Worm (Caenorhabditis elegans) whole organism, L2 larva: Measurements from ENCODE around the gene sra-8.

ENCODE experiments used
- F13H6.1 ChIP-seq: sonication (generic microtip); optimal IDR thresholded peaks from 2 replicates; lab custom pipeline; 2016; ENCODE audit warnings: missing genetic modification characterization, missing compliant biosample characterization
- Y55F3AM.14 ChIP-seq: fragments of 200-800 bp; sonication (Bioruptor generic); optimal IDR thresholded peaks from 2 replicates; lab custom pipeline; 2018; ENCODE audit warnings: mild to moderate bottlenecking, missing genetic modification characterization, missing compliant biosample characterization
- alr-1 ChIP-seq: fragments of 150-350 bp; optimal IDR thresholded peaks from 2 replicates; lab custom pipeline; 2014; ENCODE audit warnings: missing biosample characterization, missing genetic modification characterization
- aly-2 ChIP-seq: fragments of 150-350 bp; optimal IDR thresholded peaks from 2 replicates; lab custom pipeline; 2014; ENCODE audit warnings: missing biosample characterization, missing genetic modification characterization
- ama-1 ChIP-seq: fragments of 150-350 bp; optimal IDR thresholded peaks from 2 replicates; lab custom pipeline; 2018; ENCODE audit warnings: inconsistent platforms
- blmp-1 ChIP-seq: sonication (generic microtip); optimal IDR thresholded peaks from 2 replicates; lab custom pipeline; 2017; ENCODE audit warnings: missing genetic modification characterization, mild to moderate bottlenecking, missing compliant biosample characterization, antibody characterized with exemption, moderate library complexity; ENCODE audit not compliant: insufficient read depth
- ceh-16 ChIP-seq: fragments of 150-350 bp; optimal IDR thresholded peaks from 2 replicates; lab custom pipeline; 2014; ENCODE audit warnings: missing biosample characterization, missing genetic modification characterization
- ceh-82 ChIP-seq: fragments of 150-350 bp; optimal IDR thresholded peaks from 2 replicates; lab custom pipeline; 2014; ENCODE audit warnings: missing biosample characterization, missing genetic modification characterization
- crh-2 ChIP-seq: sonication (generic microtip); optimal IDR thresholded peaks from 2 replicates; lab custom pipeline; 2017; ENCODE audit warnings: missing biosample characterization, missing genetic modification characterization
- egl-27 ChIP-seq: sonication (generic microtip); optimal IDR thresholded peaks from 3 replicates; lab custom pipeline; 2017; ENCODE audit warnings: missing biosample characterization, missing genetic modification reagents, missing genetic modification characterization
- elt-3 ChIP-seq: sonication (generic microtip); optimal IDR thresholded peaks from 2 replicates; lab custom pipeline; 2017; ENCODE audit warnings: missing biosample characterization, missing genetic modification characterization
- gmeb-1 ChIP-seq: fragments of 150-350 bp; optimal IDR thresholded peaks from 2 replicates; lab custom pipeline; 2014; ENCODE audit warnings: missing biosample characterization, missing genetic modification characterization
- lin-11 ChIP-seq: fragments of 150-350 bp; sonication (generic microtip); optimal IDR thresholded peaks from 2 replicates; lab custom pipeline; 2014; ENCODE audit warnings: missing biosample characterization, missing genetic modification characterization, inconsistent platforms, mixed read lengths
- lin-13 ChIP-seq: fragments of 150-350 bp; optimal IDR thresholded peaks from 2 replicates; lab custom pipeline; 2014; ENCODE audit warnings: missing biosample characterization, missing genetic modification reagents, missing genetic modification characterization
- lsy-2 ChIP-seq, 2 experiments: fragments of 150-350 bp in 1 of 2; sonication (generic microtip) in 1 of 2; optimal IDR thresholded peaks; 2 replicates each; lab custom pipeline; 2014 to 2017; ENCODE audit warnings: missing biosample characterization in 2 of 2, missing genetic modification characterization in 2 of 2
- mab-5 ChIP-seq: fragments of 150-350 bp; optimal IDR thresholded peaks from 2 replicates; lab custom pipeline; 2014; ENCODE audit warnings: missing biosample characterization, missing genetic modification characterization
- mbf-1 ChIP-seq: sonication (generic microtip); optimal IDR thresholded peaks from 2 replicates; lab custom pipeline; 2017; ENCODE audit warnings: missing biosample characterization, missing genetic modification characterization
- mdl-1 ChIP-seq, 2 experiments: fragments of 150-350 bp in 1 of 2; sonication (generic microtip) in 1 of 2; optimal IDR thresholded peaks; 2 replicates each; lab custom pipeline; 2017; ENCODE audit warnings: missing biosample characterization in 2 of 2, missing genetic modification characterization in 2 of 2
- nhr-11 ChIP-seq: fragments of 150-350 bp; optimal IDR thresholded peaks from 2 replicates; lab custom pipeline; 2014; ENCODE audit warnings: missing biosample characterization, missing genetic modification characterization
- nhr-12 ChIP-seq: fragments of 150-350 bp; optimal IDR thresholded peaks from 2 replicates; lab custom pipeline; 2014; ENCODE audit warnings: missing biosample characterization, missing genetic modification characterization
- nhr-129 ChIP-seq: fragments of 150-350 bp; optimal IDR thresholded peaks from 2 replicates; lab custom pipeline; 2014; ENCODE audit warnings: missing biosample characterization, missing genetic modification characterization
- nhr-21 ChIP-seq: fragments of 150-350 bp; optimal IDR thresholded peaks from 2 replicates; lab custom pipeline; 2014; ENCODE audit warnings: missing biosample characterization, missing genetic modification characterization
- nhr-237 ChIP-seq: fragments of 150-350 bp; optimal IDR thresholded peaks from 2 replicates; lab custom pipeline; 2014; ENCODE audit warnings: missing biosample characterization, missing genetic modification characterization
- nhr-25 ChIP-seq: fragments of 150-350 bp; sonication (generic microtip); optimal IDR thresholded peaks from 3 replicates; lab custom pipeline; 2014; ENCODE audit warnings: missing biosample characterization, missing genetic modification characterization
- nhr-6 ChIP-seq: fragments of 150-350 bp; optimal IDR thresholded peaks from 2 replicates; lab custom pipeline; 2014; ENCODE audit warnings: missing biosample characterization, missing genetic modification characterization
- peb-1 ChIP-seq: fragments of 150-350 bp; optimal IDR thresholded peaks from 2 replicates; lab custom pipeline; 2014; ENCODE audit warnings: missing biosample characterization, missing genetic modification characterization
- sem-4 ChIP-seq: fragments of 150-350 bp; optimal IDR thresholded peaks from 2 replicates; lab custom pipeline; 2014; ENCODE audit warnings: missing biosample characterization, missing genetic modification reagents, missing genetic modification characterization
- sma-3 ChIP-seq: sonication (generic microtip); optimal IDR thresholded peaks from 2 replicates; lab custom pipeline; 2016; ENCODE audit warnings: missing genetic modification reagents, missing genetic modification characterization, missing compliant biosample characterization
- snpc-4 ChIP-seq: fragments of 150-350 bp; optimal IDR thresholded peaks from 2 replicates; lab custom pipeline; 2014; ENCODE audit warnings: missing biosample characterization, missing genetic modification characterization
- unc-39 ChIP-seq: fragments of 150-350 bp; optimal IDR thresholded peaks from 2 replicates; lab custom pipeline; 2014; ENCODE audit warnings: missing biosample characterization, missing genetic modification characterization
- unc-55 ChIP-seq: fragments of 150-350 bp; sonication (generic microtip); optimal IDR thresholded peaks from 3 replicates; lab custom pipeline; 2014; ENCODE audit warnings: missing biosample characterization, missing genetic modification reagents, missing genetic modification characterization
- ztf-4 ChIP-seq: fragments of 150-350 bp; optimal IDR thresholded peaks from 2 replicates; lab custom pipeline; 2014; ENCODE audit warnings: missing biosample characterization, missing genetic modification characterization

The sra-8 gene

ce11 chrII:9573412-9573811 is 35.9 kb downstream of the sra-8 start:
- TF ChIP-seq nhr-25 (tag; lab: Kevin White, UChicago) (peak; percentile 4), mdl-1 (tag; optimal IDR thresholded peaks at IDR 0.05; lab: Kevin White, UChicago) (no peak), nhr-21 (tag; lab: Kevin White, UChicago) (peak; percentile 31), nhr-12 (tag; lab: Kevin White, UChicago) (no peak), unc-55 (GFP tag; lab: Kevin White, UChicago) (no peak), ama-1 (lab: Kevin White, UChicago) (no peak), lin-11 (tag; lab: Kevin White, UChicago) (no peak), ceh-16 (tag; lab: Kevin White, UChicago) (no peak), aly-2 (tag; lab: Kevin White, UChicago) (no peak), blmp-1 (tag; lab: Kevin White, UChicago) (no peak), nhr-237 (no peak), ceh-82 (tag; lab: Kevin White, UChicago) (no peak), crh-2 (tag; lab: Kevin White, UChicago) (no peak), nhr-129 (tag; lab: Kevin White, UChicago) (peak; percentile 17)

DNA sequence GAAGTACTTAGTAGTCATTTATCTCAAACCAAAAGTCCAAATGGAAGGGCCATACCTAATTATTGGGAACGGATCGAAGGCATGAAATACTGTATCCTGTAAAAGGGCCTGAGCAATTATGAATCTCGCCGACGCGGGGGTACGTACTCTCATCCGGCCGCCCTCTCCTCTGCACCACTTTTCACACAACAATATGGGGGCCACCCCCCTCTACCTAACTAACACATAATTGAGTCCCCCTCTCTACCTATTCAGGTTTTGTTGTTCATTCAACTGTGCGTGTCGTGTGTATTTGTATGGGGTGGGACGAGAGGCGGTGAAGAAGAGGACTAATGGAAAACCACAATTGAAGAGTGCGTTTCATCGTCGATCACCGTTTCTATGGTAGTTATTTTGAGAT is 36.9 kb downstream of the sra-8 start:
- TF ChIP-seq Y55F3AM.14 (GFP tag; lab: Kevin White, UChicago) (no peak), nhr-129 (tag; lab: Kevin White, UChicago) (peak; percentile 8)
- TF ChIP-seq, all 48 proteins: peak for 1

DNA sequence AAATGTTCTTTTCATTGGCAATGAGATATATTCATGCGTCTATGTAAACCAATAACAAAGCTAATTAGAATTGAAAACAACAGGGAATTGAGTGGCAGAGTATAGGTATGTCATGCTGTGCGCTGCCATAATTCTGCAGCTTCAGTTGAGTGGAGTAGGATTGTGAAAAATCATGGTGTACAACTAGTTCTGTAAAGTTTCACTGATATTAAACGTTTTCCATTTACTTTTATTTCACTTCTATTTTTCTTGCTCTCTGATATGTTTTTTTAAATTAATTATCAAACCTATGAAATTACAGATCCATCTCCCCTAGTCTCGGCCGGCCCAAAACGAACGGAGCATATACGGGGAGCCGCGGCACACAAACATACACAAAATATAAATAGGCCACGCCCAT is 38.1 kb downstream of the sra-8 start, which contains the start of gene exc-7:
Gene exc-7, plus strand, starts transcription at position 301 of the 400 bp plus-strand sequence.
- no peak for TF ChIP-seq aly-2 (tag; lab: Kevin White, UChicago)
- no peak for TF ChIP-seq nhr-6 (tag; lab: Kevin White, UChicago)
- no peak for TF ChIP-seq mbf-1
- no peak for TF ChIP-seq nhr-25 (tag; lab: Kevin White, UChicago)
- TF ChIP-seq nhr-11 (tag; lab: Kevin White, UChicago), result no peak
- TF ChIP-seq nhr-12 (tag; lab: Kevin White, UChicago), result no peak
- no peak for TF ChIP-seq ztf-4
- TF ChIP-seq lin-13, result no peak
- no peak for TF ChIP-seq sem-4 (tag; lab: Kevin White, UChicago)
- no peak for TF ChIP-seq lsy-2 (tag; optimal IDR thresholded peaks at IDR 0.05; lab: Kevin White, UChicago)
- no peak for TF ChIP-seq gmeb-1 (tag; lab: Kevin White, UChicago)
- no peak for TF ChIP-seq Y55F3AM.14 (GFP tag; lab: Kevin White, UChicago)
- TF ChIP-seq ceh-16 (tag; lab: Kevin White, UChicago), result no peak
- TF ChIP-seq elt-3 (tag; lab: Kevin White, UChicago), result no peak
- TF ChIP-seq ceh-82 (tag; lab: Kevin White, UChicago), result no peak
- no peak for TF ChIP-seq nhr-237
- TF ChIP-seq sma-3 (GFP tag; lab: Kevin White, UChicago), result no peak
- no peak for TF ChIP-seq snpc-4 (tag; lab: Kevin White, UChicago)
- no peak for TF ChIP-seq alr-1 (tag; lab: Kevin White, UChicago)
- TF ChIP-seq unc-39 (tag; lab: Kevin White, UChicago), result no peak

- TF ChIP-seq crh-2 (tag; lab: Kevin White, UChicago) (peak; percentile 14), nhr-25 (tag; lab: Kevin White, UChicago) (no peak), peb-1 (tag; lab: Kevin White, UChicago) (no peak), mab-5 (tag; lab: Kevin White, UChicago) (peak; percentile 74), egl-27 (tag; lab: Kevin White, UChicago) (no peak), nhr-11 (tag; lab: Kevin White, UChicago) (no peak), blmp-1 (tag; lab: Kevin White, UChicago) (no peak)
Observed at ce11 chrII:9576707-9577106, 39.2 kb downstream of the sra-8 start.

DNA sequence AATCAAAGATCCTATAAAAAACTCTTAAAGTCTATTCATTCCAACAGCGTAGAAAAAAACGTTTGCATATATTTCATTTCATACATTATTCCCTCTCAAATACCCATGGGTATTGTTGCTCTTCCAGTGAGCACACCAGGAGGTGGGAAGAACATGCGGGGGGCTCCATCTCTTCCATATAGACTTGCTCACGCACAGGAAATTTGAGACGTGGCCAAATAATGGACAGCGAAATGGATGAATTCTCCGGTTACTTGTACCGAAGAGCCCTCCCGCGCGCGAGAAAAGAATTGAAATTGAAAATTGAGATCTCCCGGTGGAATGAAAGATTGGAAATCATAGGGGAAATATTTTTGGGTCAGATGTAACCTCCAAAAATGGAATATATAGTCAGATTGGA is 40.1 kb downstream of the sra-8 start:
- TF ChIP-seq F13H6.1, result peak; percentile 6
- TF ChIP-seq nhr-11 (tag; lab: Kevin White, UChicago), result no peak
- TF ChIP-seq, all 48 proteins: peak for 1

ce11 chrII:9583461-9583860 is 45.9 kb downstream of the sra-8 start, which contains the start of gene wee-1.1:
wee-1.1 (minus strand) TSS chrII:9583561.
- TF ChIP-seq nhr-6 (tag; lab: Kevin White, UChicago), result no peak
